Worm (Caenorhabditis elegans) whole organism, L4/young adult: ENCODE measurements around the gene glb-27.

Source experiments
- dao-5 ChIP-seq: sonication (generic microtip); optimal IDR thresholded peaks from 2 replicates; lab custom pipeline; 2016; ENCODE audit warnings: missing genotype, missing genetic modification characterization, moderate library complexity, missing compliant biosample characterization
- him-1 ChIP-seq: sonication (generic microtip); optimal IDR thresholded peaks from 2 replicates; lab custom pipeline; 2016; ENCODE audit warnings: missing genotype, missing genetic modification reagents, missing genetic modification characterization, missing compliant biosample characterization

- TF ChIP-seq dao-5 (tag; lab: Kevin White, UChicago) (peak; percentile 53), him-1 (no peak)
Measured at ce11 chrII:8603567-8604359, 47.7 kb upstream of the glb-27 start, which contains the start of gene suf-1.
